Worm (Caenorhabditis elegans): Measurements from ENCODE around the gene W07G4.5.

DNA sequence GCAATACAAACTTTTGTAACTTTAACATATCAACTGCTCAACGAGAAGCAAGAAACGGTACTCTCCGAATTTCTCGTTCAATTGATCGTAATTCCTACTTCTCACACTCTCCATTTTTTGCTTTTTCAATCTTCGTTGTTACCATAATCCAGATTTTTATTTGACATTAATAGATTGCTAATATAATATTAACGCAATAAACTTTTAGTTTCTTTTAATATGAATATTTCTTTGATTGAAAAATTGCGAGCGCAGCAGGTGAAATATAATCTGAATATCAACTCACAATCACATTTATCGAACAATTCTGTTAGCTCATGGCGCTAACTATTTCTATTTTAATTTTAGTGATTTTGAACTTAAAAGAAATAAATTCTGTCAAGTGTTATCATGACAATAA is 44.6 kb downstream of the W07G4.5 start, which contains the start of gene lurp-4:
- TF ChIP-seq madf-10 (tag; optimal IDR thresholded peaks at IDR 0.05) (no peak), dpl-1 (GFP tag; optimal IDR thresholded peaks at IDR 0.05) (no peak), C17E4.6 (GFP tag; IDR thresholded peaks at IDR 0.05) (no peak), F52B5.7 (tag; optimal IDR thresholded peaks at IDR 0.05) (no peak), mcd-1 (GFP tag; IDR thresholded peaks at IDR 0.05) (no peak), F39B2.1 (GFP tag; IDR thresholded peaks at IDR 0.05) (no peak)
